Fruit fly (Drosophila melanogaster) whole organism, wandering third instar larva: ENCODE measurements around the gene CG13398.

ENCODE experiments used
- Abd-B ChIP-seq: fragments of >200 bp; optimal IDR thresholded peaks from 2 replicates; lab custom pipeline; 2017; ENCODE audit warnings: missing biosample characterization, missing genetic modification characterization
- CG32264 ChIP-seq: fragments of 200-800 bp; sonication (Bioruptor generic); optimal IDR thresholded peaks from 2 replicates; lab custom pipeline; 2016; ENCODE audit warnings: missing biosample characterization, missing genetic modification characterization
- CG9705 ChIP-seq: fragments of 200-800 bp; sonication (Bioruptor generic); optimal IDR thresholded peaks from 2 replicates; lab custom pipeline; 2018; ENCODE audit warnings: missing biosample characterization, mild to moderate bottlenecking, missing genetic modification characterization
- CrebA ChIP-seq: fragments of 200-800 bp; sonication (Bioruptor generic); optimal IDR thresholded peaks from 2 replicates; lab custom pipeline; 2016; ENCODE audit warnings: missing biosample characterization, mild to moderate bottlenecking, missing genetic modification characterization, borderline replicate concordance
- Dfd ChIP-seq: fragments of >200 bp; optimal IDR thresholded peaks from 2 replicates; lab custom pipeline; 2017; ENCODE audit warnings: missing biosample characterization, missing genetic modification characterization
- Dif ChIP-seq: fragments of 200-275, 200-300 bp; sonication (Bioruptor generic); optimal IDR thresholded peaks from 2 replicates; lab custom pipeline; 2018; ENCODE audit warnings: missing biosample characterization, missing genetic modification characterization; ENCODE audit not compliant: partially characterized antibody
- GATAd ChIP-seq: sonication (Bioruptor generic); optimal IDR thresholded peaks from 2 replicates; lab custom pipeline; 2016; ENCODE audit warnings: missing biosample characterization, missing genetic modification characterization
- HLH106 ChIP-seq: fragments of 200-800 bp; optimal IDR thresholded peaks from 3 replicates; lab custom pipeline; 2019; ENCODE audit warnings: missing biosample characterization, mild to moderate bottlenecking, missing genetic modification characterization, moderate library complexity
- Hnf4 ChIP-seq: fragments of 200-800 bp; sonication (Bioruptor generic); optimal IDR thresholded peaks from 2 replicates; lab custom pipeline; 2016; ENCODE audit warnings: missing biosample characterization, mild to moderate bottlenecking, missing genetic modification characterization
- Hr78 ChIP-seq: fragments of >200 bp; optimal IDR thresholded peaks from 2 replicates; lab custom pipeline; 2017; ENCODE audit warnings: missing biosample characterization, missing genetic modification characterization
- Hr83 ChIP-seq: fragments of 200-300 bp; sonication (Bioruptor generic); optimal IDR thresholded peaks from 2 replicates; lab custom pipeline; 2016; ENCODE audit warnings: missing biosample characterization, mild to moderate bottlenecking, missing genetic modification characterization, moderate library complexity; ENCODE audit not compliant: poor library complexity, severe bottlenecking
- Jra ChIP-seq: sonication (Bioruptor generic); optimal IDR thresholded peaks from 2 replicates; lab custom pipeline; 2016; ENCODE audit warnings: missing biosample characterization, missing genetic modification characterization
- Mio ChIP-seq: sonication (Bioruptor generic); optimal IDR thresholded peaks from 2 replicates; lab custom pipeline; 2016; ENCODE audit warnings: missing biosample characterization, missing genetic modification characterization
- Myc ChIP-seq: fragments of >200 bp; optimal IDR thresholded peaks from 2 replicates; lab custom pipeline; 2017
- N ChIP-seq: fragments of >200 bp; optimal IDR thresholded peaks from 2 replicates; lab custom pipeline; 2018; ENCODE audit warnings: missing biosample characterization, missing external identifiers, missing genetic modification characterization
- OdsH ChIP-seq: fragments of 200-800 bp; sonication (Bioruptor generic); optimal IDR thresholded peaks from 2 replicates; lab custom pipeline; 2016; ENCODE audit warnings: missing biosample characterization, mild to moderate bottlenecking, missing genetic modification characterization
- Rel ChIP-seq, 2 experiments: fragments of 200-800 bp; sonication (Bioruptor generic) in 1 of 2; optimal IDR thresholded peaks; 2 replicates in 1 of 2; 3 replicates in 1 of 2; lab custom pipeline; 2016 to 2019; ENCODE audit warnings: mild to moderate bottlenecking in 2 of 2, missing biosample characterization in 2 of 2, missing genetic modification characterization in 2 of 2, moderate library complexity in 1 of 2
- Sp1 ChIP-seq: fragments of 200-800 bp; sonication (Bioruptor generic); optimal IDR thresholded peaks from 3 replicates; lab custom pipeline; 2019; ENCODE audit warnings: missing biosample characterization, mild to moderate bottlenecking, missing genetic modification characterization, moderate library complexity
- Vsx2 ChIP-seq: fragments of 200-300, 225-300 bp; sonication (Bioruptor generic); optimal IDR thresholded peaks from 2 replicates; lab custom pipeline; 2018; ENCODE audit warnings: missing biosample characterization, missing genetic modification characterization; ENCODE audit not compliant: partially characterized antibody
- br ChIP-seq: fragments of 200-800 bp; sonication (Bioruptor generic); optimal IDR thresholded peaks from 2 replicates; lab custom pipeline; 2016; ENCODE audit warnings: missing biosample characterization, missing genetic modification characterization
- brk ChIP-seq: fragments of 200-800 bp; sonication (Bioruptor generic); optimal IDR thresholded peaks from 2 replicates; lab custom pipeline; 2016; ENCODE audit warnings: missing biosample characterization, mild to moderate bottlenecking, missing genetic modification characterization
- dl ChIP-seq, 2 experiments: fragments of 175-275, 200-275 bp in 1 of 2; fragments of 200-275 bp in 1 of 2; sonication (Bioruptor generic); optimal IDR thresholded peaks; lab custom pipeline; 2018; ENCODE audit warnings: mild to moderate bottlenecking in 2 of 2, missing biosample characterization in 2 of 2, missing genetic modification characterization in 2 of 2, moderate library complexity in 2 of 2; ENCODE audit not compliant: partially characterized antibody in 2 of 2, insufficient read depth in 1 of 2
- dmrt93B ChIP-seq: fragments of 200-800 bp; sonication (Bioruptor generic); optimal IDR thresholded peaks from 2 replicates; lab custom pipeline; 2018; ENCODE audit warnings: missing biosample characterization, mild to moderate bottlenecking, missing genetic modification characterization
- dsf ChIP-seq: sonication (Bioruptor generic); optimal IDR thresholded peaks from 2 replicates; lab custom pipeline; 2016; ENCODE audit warnings: missing biosample characterization, missing genetic modification characterization, borderline replicate concordance
- ey ChIP-seq: fragments of 200-800 bp; sonication (Bioruptor generic); optimal IDR thresholded peaks from 2 replicates; lab custom pipeline; 2016; ENCODE audit warnings: missing biosample characterization, missing genetic modification characterization
- foxo ChIP-seq, 2 experiments: fragments of 200-800 bp; sonication (Bioruptor generic); optimal IDR thresholded peaks; 2 replicates in 1 of 2; 3 replicates in 1 of 2; lab custom pipeline; 2016 to 2017; ENCODE audit warnings: missing biosample characterization in 2 of 2, missing genetic modification characterization in 2 of 2
- fru ChIP-seq: fragments of 200-800 bp; sonication (Bioruptor generic); optimal IDR thresholded peaks from 3 replicates; lab custom pipeline; 2016; ENCODE audit warnings: missing biosample characterization, mild to moderate bottlenecking, missing genetic modification characterization
- h ChIP-seq: fragments of 200-800 bp; sonication (Bioruptor generic); optimal IDR thresholded peaks from 3 replicates; lab custom pipeline; 2016; ENCODE audit warnings: missing biosample characterization, mild to moderate bottlenecking, missing genetic modification characterization
- jim ChIP-seq: fragments of 175-275, 200-325 bp; sonication (Bioruptor generic); optimal IDR thresholded peaks from 2 replicates; lab custom pipeline; 2016; ENCODE audit warnings: missing biosample characterization, mild to moderate bottlenecking, missing genetic modification characterization
- lola ChIP-seq: fragments of >200 bp; optimal IDR thresholded peaks from 2 replicates; lab custom pipeline; 2017; ENCODE audit warnings: missing biosample characterization, missing genetic modification characterization
- pan ChIP-seq: fragments of >200 bp; optimal IDR thresholded peaks from 2 replicates; lab custom pipeline; 2017
- psq ChIP-seq: fragments of 200-800 bp; sonication (Bioruptor generic); optimal IDR thresholded peaks from 3 replicates; lab custom pipeline; 2017; ENCODE audit warnings: missing biosample characterization, mild to moderate bottlenecking, missing genetic modification characterization, moderate library complexity
- rgr ChIP-seq: fragments of 200-800 bp; sonication (Bioruptor generic); optimal IDR thresholded peaks from 3 replicates; lab custom pipeline; 2016; ENCODE audit warnings: missing biosample characterization, mild to moderate bottlenecking, missing genetic modification characterization
- sage ChIP-seq: fragments of 200-800 bp; sonication (Bioruptor generic); optimal IDR thresholded peaks from 2 replicates; lab custom pipeline; 2016; ENCODE audit warnings: missing biosample characterization, mild to moderate bottlenecking, missing genetic modification characterization
- sv ChIP-seq: fragments of 200-800 bp; sonication (Bioruptor generic); optimal IDR thresholded peaks from 3 replicates; lab custom pipeline; 2016; ENCODE audit warnings: missing biosample characterization, missing genetic modification characterization
- tai ChIP-seq: sonication (Bioruptor generic); optimal IDR thresholded peaks from 2 replicates; lab custom pipeline; 2016; ENCODE audit warnings: missing biosample characterization, missing genetic modification characterization
- usp ChIP-seq: fragments of >200 bp; optimal IDR thresholded peaks from 2 replicates; lab custom pipeline; 2017; ENCODE audit warnings: missing biosample characterization, missing genetic modification characterization
- woc ChIP-seq: sonication (Bioruptor generic); optimal IDR thresholded peaks from 2 replicates; lab custom pipeline; 2016; ENCODE audit warnings: missing biosample characterization, mild to moderate bottlenecking, missing genetic modification characterization

Gene CG13398

DNA sequence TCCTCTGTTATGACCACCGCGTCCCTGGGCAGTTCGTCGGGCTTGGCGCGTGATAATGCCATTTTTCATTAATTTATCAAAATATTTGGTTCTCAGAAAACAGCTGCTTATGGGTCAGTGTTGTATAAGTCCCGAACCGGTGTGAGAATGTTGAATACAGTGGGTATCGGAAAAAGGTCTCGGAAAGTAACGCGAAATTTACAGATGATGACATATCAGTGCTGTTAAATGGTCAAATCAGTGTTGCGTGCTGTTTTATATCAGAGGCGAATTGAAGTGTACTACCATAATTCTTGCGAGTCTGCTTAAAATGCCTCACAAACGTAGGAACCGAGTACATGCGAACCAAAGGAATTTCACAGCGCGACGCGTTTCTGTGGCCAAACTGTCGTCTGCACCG lies 32.4 kb downstream of the CG13398 start, which contains the start of the genes CG13392 and Rcd4:
CG13392 (minus strand) TSS at position 162 of the 400 bp plus-strand sequence.
Rcd4 (plus strand) TSS at position 216 of the 400 bp plus-strand sequence.
- TF ChIP-seq Hnf4 (GFP tag; lab: Kevin White, UChicago) (peak; percentile 92), Abd-B (GFP tag; lab: Kevin White, UChicago) (no peak), lola (GFP tag; lab: Kevin White, UChicago) (no peak), dmrt93B (GFP tag; lab: Kevin White, UChicago) (peak; percentile 26), fru (GFP tag; lab: Kevin White, UChicago) (peak; percentile 90), dsf (GFP tag; lab: Kevin White, UChicago) (peak; percentile 30), Jra (GFP tag; lab: Kevin White, UChicago) (peak; percentile 83), br (GFP tag; lab: Kevin White, UChicago) (peak; percentile 85), GATAd (no peak), Dif (no peak), usp (GFP tag; lab: Kevin White, UChicago) (no peak), h (GFP tag; lab: Kevin White, UChicago) (peak; percentile 87), tai (GFP tag; lab: Kevin White, UChicago) (no peak), CG9705 (GFP tag; lab: Kevin White, UChicago) (peak; percentile 37), psq (GFP tag; lab: Kevin White, UChicago) (peak; percentile 70), Hr78 (GFP tag; lab: Kevin White, UChicago) (no peak), ey (GFP tag; lab: Kevin White, UChicago) (peak; percentile 73), rgr (GFP tag; lab: Kevin White, UChicago) (peak; percentile 90), Sp1 (peak; percentile 64), CrebA (GFP tag; lab: Kevin White, UChicago) (no peak), OdsH (GFP tag; lab: Kevin White, UChicago) (peak; percentile 74), jim (GFP tag; lab: Kevin White, UChicago) (peak; percentile 36), pan (lab: Kevin White, UChicago) (no peak), sage (GFP tag; lab: Kevin White, UChicago) (peak; percentile 46), CG32264 (GFP tag; lab: Kevin White, UChicago) (peak; percentile 49), HLH106 (tag; lab: Kevin White, UChicago) (peak; percentile 68), Dfd (no peak), woc (GFP tag; lab: Kevin White, UChicago) (peak; percentile 45), N (GFP tag; lab: Kevin White, UChicago) (no peak), Hr83 (GFP tag; lab: Kevin White, UChicago) (peak; percentile 94), dl (GFP tag; optimal IDR thresholded peaks at IDR 0.05; lab: Kevin White, UChicago; ENCODE audit: insufficient read depth in 1 of 2, partially characterized antibody in 2 of 2) (no peak), foxo (GFP tag; optimal IDR thresholded peaks at IDR 0.05; lab: Kevin White, UChicago) (peak; percentile 24 to 88), Vsx2 (no peak), Myc (peak; percentile 46), brk (GFP tag; lab: Kevin White, UChicago) (peak; percentile 84), Rel (GFP tag; optimal IDR thresholded peaks at IDR 0.05; lab: Kevin White, UChicago) (no peak), Rel (tag; optimal IDR thresholded peaks at IDR 0.05; lab: Kevin White, UChicago) (peak; percentile 76), sv (peak; percentile 71), Mio (GFP tag; lab: Kevin White, UChicago) (peak; percentile 23)

DNA sequence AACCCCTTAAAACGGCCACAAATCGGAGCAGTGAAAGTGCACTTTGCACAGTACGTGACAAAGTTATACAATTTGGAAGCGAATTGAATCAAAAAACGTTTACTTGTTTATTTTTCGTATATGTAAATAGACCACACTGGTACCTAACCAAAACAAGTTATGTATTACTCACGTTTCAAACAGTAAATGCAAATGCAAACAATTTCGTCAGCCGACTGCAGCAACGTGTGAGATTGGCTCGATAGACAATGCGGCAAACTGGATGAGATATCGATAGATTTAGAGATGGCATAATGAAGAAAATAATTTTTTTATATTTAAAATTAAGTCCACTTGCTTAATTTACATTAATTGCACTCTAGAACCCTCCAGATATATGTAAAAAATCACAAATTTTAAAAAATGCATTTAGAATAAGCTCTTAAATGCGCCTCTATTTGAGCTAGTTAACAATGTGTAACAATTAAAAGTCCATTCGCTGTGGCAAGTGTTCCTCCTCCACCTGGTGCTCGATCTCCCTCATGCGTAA lies 33.5 kb downstream of the CG13398 start, which contains the start of gene AlaRS:
AlaRS (minus strand) TSS at position 257 of the 529 bp plus-strand sequence.
- no peak for TF ChIP-seq Dif
- TF ChIP-seq brk (GFP tag; lab: Kevin White, UChicago): peak; percentile 65
- TF ChIP-seq Jra (GFP tag; lab: Kevin White, UChicago): peak; percentile 31
- peak; percentile 42 for TF ChIP-seq ey (GFP tag; lab: Kevin White, UChicago)
- peak; percentile 69 for TF ChIP-seq rgr (GFP tag; lab: Kevin White, UChicago)
- TF ChIP-seq lola (GFP tag; lab: Kevin White, UChicago): no peak
- TF ChIP-seq Vsx2: no peak
- TF ChIP-seq Hr83 (GFP tag; lab: Kevin White, UChicago): no peak
- no peak for TF ChIP-seq CG32264 (GFP tag; lab: Kevin White, UChicago)
- no peak for TF ChIP-seq N (GFP tag; lab: Kevin White, UChicago)
- TF ChIP-seq Hr78 (GFP tag; lab: Kevin White, UChicago): no peak
- TF ChIP-seq CrebA (GFP tag; lab: Kevin White, UChicago): no peak
- peak; percentile 53 for TF ChIP-seq HLH106 (tag; lab: Kevin White, UChicago)
- peak; percentile 52 for TF ChIP-seq psq (GFP tag; lab: Kevin White, UChicago)
- peak; percentile 63 for TF ChIP-seq fru (GFP tag; lab: Kevin White, UChicago)
- TF ChIP-seq OdsH (GFP tag; lab: Kevin White, UChicago): peak; percentile 57
- peak; percentile 76 for TF ChIP-seq Hnf4 (GFP tag; lab: Kevin White, UChicago)
- no peak for TF ChIP-seq pan (lab: Kevin White, UChicago)
- no peak for TF ChIP-seq Mio (GFP tag; lab: Kevin White, UChicago)
- peak; percentile 42 for TF ChIP-seq br (GFP tag; lab: Kevin White, UChicago)
- TF ChIP-seq dmrt93B (GFP tag; lab: Kevin White, UChicago): no peak
- peak; percentile 70 for TF ChIP-seq sage (GFP tag; lab: Kevin White, UChicago)
- peak in 1 of 2 experiments; percentile 66 for TF ChIP-seq foxo (GFP tag; optimal IDR thresholded peaks at IDR 0.05; lab: Kevin White, UChicago)
- TF ChIP-seq usp (GFP tag; lab: Kevin White, UChicago): no peak
- peak; percentile 76 for TF ChIP-seq h (GFP tag; lab: Kevin White, UChicago)
- TF ChIP-seq Myc: no peak
- peak; percentile 30 for TF ChIP-seq sv
- no peak for TF ChIP-seq tai (GFP tag; lab: Kevin White, UChicago)
- TF ChIP-seq dsf (GFP tag; lab: Kevin White, UChicago): peak; percentile 15
- TF ChIP-seq Dfd: no peak
- TF ChIP-seq Abd-B (GFP tag; lab: Kevin White, UChicago): no peak
- peak; percentile 40 for TF ChIP-seq CG9705 (GFP tag; lab: Kevin White, UChicago)
- no peak for TF ChIP-seq Rel (GFP tag; optimal IDR thresholded peaks at IDR 0.05; lab: Kevin White, UChicago)
- TF ChIP-seq Rel (tag; optimal IDR thresholded peaks at IDR 0.05; lab: Kevin White, UChicago): peak; percentile 24
- TF ChIP-seq Sp1: peak; percentile 56
- TF ChIP-seq jim (GFP tag; lab: Kevin White, UChicago): no peak
- no peak for TF ChIP-seq GATAd
- TF ChIP-seq woc (GFP tag; lab: Kevin White, UChicago): peak; percentile 57
- no peak for TF ChIP-seq dl (GFP tag; optimal IDR thresholded peaks at IDR 0.05; lab: Kevin White, UChicago; ENCODE audit: insufficient read depth in 1 of 2, partially characterized antibody in 2 of 2)
- TF ChIP-seq, all 38 proteins: peak for 19
